Worm (Caenorhabditis elegans): ENCODE results near the gene set-9.

ce11 chrIV:4306317-4306716 lies 1.4 kb upstream of the set-9 start:
- no peak for TF ChIP-seq unc-39 (tag; optimal IDR thresholded peaks at IDR 0.05)
- no peak for TF ChIP-seq nhr-237 (tag; optimal IDR thresholded peaks at IDR 0.05)
- no peak for TF ChIP-seq bed-3 (GFP tag; optimal IDR thresholded peaks at IDR 0.05)
- no peak for TF ChIP-seq nhr-12 (tag; optimal IDR thresholded peaks at IDR 0.05)
- TF ChIP-seq elt-1 (tag; optimal IDR thresholded peaks at IDR 0.05; ENCODE audit: borderline replicate concordance, insufficient read depth), result no peak
- TF ChIP-seq unc-62 (GFP tag; optimal IDR thresholded peaks at IDR 0.05), result no peak

Data from whole organism, mixed stage, embryonic.